Worm (Caenorhabditis elegans) whole organism, L3 larva: ENCODE measurements around the gene F47B8.8.

Source experiments
- R02D3.7 ChIP-seq: fragments of 150-350 bp; optimal IDR thresholded peaks from 2 replicates; lab custom pipeline; 2014; ENCODE audit warnings: missing biosample characterization, missing genetic modification characterization
- ama-1 ChIP-seq: fragments of 150-350 bp; optimal IDR thresholded peaks from 2 replicates; lab custom pipeline; 2018
- nhr-76 ChIP-seq: fragments of 150-350 bp; sonication (generic microtip); optimal IDR thresholded peaks from 5 replicates; lab custom pipeline; 2014; ENCODE audit warnings: missing biosample characterization, missing genetic modification characterization
- pha-4 ChIP-seq: fragments of 150-350 bp; optimal IDR thresholded peaks from 2 replicates; lab custom pipeline; 2014; ENCODE audit warnings: missing biosample characterization, missing genetic modification reagents, missing genetic modification characterization
- skn-1 ChIP-seq: fragments of 150-350 bp; optimal IDR thresholded peaks from 2 replicates; lab custom pipeline; 2014; ENCODE audit warnings: missing biosample characterization, missing genetic modification characterization
- snpc-4 ChIP-seq: fragments of 150-350 bp; optimal IDR thresholded peaks from 2 replicates; lab custom pipeline; 2014; ENCODE audit warnings: missing biosample characterization, missing genetic modification characterization
- zag-1 ChIP-seq: fragments of 150-350 bp; optimal IDR thresholded peaks from 2 replicates; lab custom pipeline; 2014; ENCODE audit warnings: missing biosample characterization, missing genetic modification characterization

DNA sequence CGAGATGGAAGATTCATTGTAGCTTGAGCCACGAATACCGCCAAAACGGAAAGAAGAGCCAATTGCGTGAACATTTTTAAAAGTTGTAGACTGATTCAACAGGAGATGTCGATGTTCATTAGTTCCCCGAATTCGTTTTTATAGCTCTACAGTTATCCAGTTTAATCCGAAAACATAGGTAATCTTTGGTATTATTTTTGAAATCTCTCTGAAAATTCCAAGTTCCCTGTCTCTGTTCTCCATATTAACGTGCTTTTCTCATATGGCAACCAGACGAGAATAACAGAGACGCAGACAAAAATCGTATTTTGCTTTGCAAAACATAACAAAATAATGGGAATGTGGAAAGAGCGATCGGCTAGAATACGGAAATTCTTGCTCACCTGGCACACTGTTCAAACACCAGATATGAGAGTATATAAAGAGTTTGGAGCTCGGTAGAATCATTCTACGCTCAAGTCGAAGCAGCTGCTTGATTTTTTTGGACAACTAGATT is 31.9 kb upstream of the F47B8.8 start, which contains the start of the genes spig-3 and F14D7.12:
- no peak for TF ChIP-seq snpc-4 (tag; lab: Kevin White, UChicago)
- no peak for TF ChIP-seq zag-1 (tag; lab: Kevin White, UChicago)
- no peak for TF ChIP-seq R02D3.7 (tag; lab: Kevin White, UChicago)
- TF ChIP-seq pha-4 (tag; lab: Kevin White, UChicago), result no peak
- TF ChIP-seq skn-1 (tag; lab: Kevin White, UChicago), result no peak
- no peak for TF ChIP-seq ama-1 (lab: Kevin White, UChicago)
- no peak for TF ChIP-seq nhr-76 (tag; lab: Kevin White, UChicago)
